Fruit fly (Drosophila melanogaster) whole organism: Measurements from ENCODE around the gene kz.

Experiments
- CG8478 ChIP-seq: fragments of >200 bp; optimal IDR thresholded peaks from 2 replicates; lab custom pipeline; 2018; ENCODE audit warnings: inconsistent platforms
- pan ChIP-seq: fragments of >200 bp; optimal IDR thresholded peaks from 2 replicates; lab custom pipeline; 2017
- psq ChIP-seq: fragments of >200 bp; optimal IDR thresholded peaks from 2 replicates; lab custom pipeline; 2017

DNA sequence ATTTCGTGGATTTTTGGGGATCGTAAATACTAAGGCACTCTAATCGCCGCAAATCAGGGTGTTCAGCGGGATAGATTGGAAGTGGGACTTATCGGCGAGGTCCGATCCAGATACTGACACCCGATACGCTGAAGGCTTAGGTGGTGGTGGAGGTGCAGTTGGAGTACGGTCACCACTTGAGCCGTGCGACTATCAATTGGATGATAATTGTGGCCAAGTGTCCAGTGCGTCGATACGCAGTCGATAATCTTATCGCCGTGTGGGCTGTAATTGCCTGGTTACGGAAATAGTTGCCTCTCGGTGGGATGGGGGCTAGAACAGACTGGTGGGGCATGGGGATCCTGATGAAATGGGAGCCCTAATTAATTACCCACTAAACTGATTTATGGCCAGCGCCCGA lies 42.5 kb downstream of the kz start:
- no peak for TF ChIP-seq CG8478 (lab: Kevin White, UChicago)
- TF ChIP-seq pan (lab: Kevin White, UChicago) = no peak
- no peak for TF ChIP-seq psq (lab: Kevin White, UChicago)
